Fruit fly (Drosophila melanogaster) whole organism, embryonic: ENCODE results near the gene CG17107.

Experiments
- ATbp ChIP-seq: fragments of 200-800 bp; sonication (Bioruptor generic); optimal IDR thresholded peaks from 2 replicates; lab custom pipeline; 2017; ENCODE audit warnings: missing biosample characterization, mild to moderate bottlenecking, missing genetic modification characterization, missing genetic modification reagents
- Abd-B ChIP-seq: fragments of 200-800 bp; sonication (Bioruptor generic); optimal IDR thresholded peaks from 2 replicates; lab custom pipeline; 2018; ENCODE audit warnings: missing biosample characterization, mild to moderate bottlenecking, missing genetic modification characterization, moderate library complexity
- Atf6 ChIP-seq: fragments of 200-800 bp; sonication (Bioruptor generic); IDR thresholded peaks from 2 replicates; pipeline ENCODE4 v1.3.6; 2022; ENCODE audit warnings: missing biosample characterization, missing genetic modification characterization
- BtbVII ChIP-seq: fragments of 200-800 bp; sonication (Bioruptor generic); optimal IDR thresholded peaks from 3 replicates; lab custom pipeline; 2017; ENCODE audit warnings: missing biosample characterization, mild to moderate bottlenecking, missing genetic modification characterization
- CG10209 ChIP-seq: fragments of 200-800 bp; sonication (Bioruptor generic); optimal IDR thresholded peaks from 3 replicates; lab custom pipeline; 2017; ENCODE audit warnings: missing biosample characterization, mild to moderate bottlenecking, missing genetic modification characterization, missing genetic modification reagents
- CG10543 ChIP-seq: fragments of 200-800 bp; sonication (Bioruptor generic); optimal IDR thresholded peaks from 3 replicates; lab custom pipeline; 2017; ENCODE audit warnings: missing biosample characterization, mild to moderate bottlenecking, missing genetic modification characterization, moderate library complexity
- CG11093 ChIP-seq: fragments of 200-800 bp; sonication (Bioruptor generic); IDR thresholded peaks from 3 replicates; pipeline ENCODE4 v1.3.6; 2022; ENCODE audit warnings: missing biosample characterization, missing genetic modification characterization
- CG13624 ChIP-seq: fragments of 200-800 bp; sonication (Bioruptor generic); optimal IDR thresholded peaks from 2 replicates; lab custom pipeline; 2016; ENCODE audit warnings: missing biosample characterization, missing genetic modification characterization
- CG15073 ChIP-seq: fragments of 200-800 bp; sonication (Bioruptor generic); optimal IDR thresholded peaks from 2 replicates; lab custom pipeline; 2016; ENCODE audit warnings: missing biosample characterization, missing genetic modification characterization
- CG18599 ChIP-seq: fragments of 200-800 bp; sonication (Bioruptor generic); optimal IDR thresholded peaks from 3 replicates; lab custom pipeline; 2017; ENCODE audit warnings: missing biosample characterization, missing genetic modification characterization, mild to moderate bottlenecking, moderate library complexity, missing genetic modification reagents
- CG2129 ChIP-seq: fragments of 200-800 bp; sonication (Bioruptor generic); IDR thresholded peaks from 2 replicates; pipeline ENCODE4 v1.3.6; 2022; ENCODE audit warnings: missing biosample characterization, missing genetic modification characterization; ENCODE audit not compliant: partially characterized antibody
- CG32772 ChIP-seq: fragments of 200-800 bp; sonication (Bioruptor generic); IDR thresholded peaks from 2 replicates; pipeline ENCODE4 v1.3.6; 2022; ENCODE audit warnings: missing biosample characterization, missing genetic modification characterization
- CG33213 ChIP-seq: fragments of 200-800 bp; sonication (Bioruptor generic); optimal IDR thresholded peaks from 3 replicates; lab custom pipeline; 2016; ENCODE audit warnings: missing biosample characterization, missing genetic modification characterization
- CG4404 ChIP-seq: fragments of 200-800 bp; sonication (Bioruptor generic); IDR thresholded peaks from 2 replicates; pipeline ENCODE4 v1.3.6; 2022; ENCODE audit warnings: missing biosample characterization, missing genetic modification characterization
- CG5180 ChIP-seq: fragments of 200-800 bp; sonication (Bioruptor generic); optimal IDR thresholded peaks from 3 replicates; lab custom pipeline; 2017; ENCODE audit warnings: missing biosample characterization, missing genetic modification characterization, mild to moderate bottlenecking, moderate library complexity, missing genetic modification reagents
- CG6254 ChIP-seq: fragments of 200-800 bp; sonication (Bioruptor generic); optimal IDR thresholded peaks from 3 replicates; lab custom pipeline; 2017; ENCODE audit warnings: mild to moderate bottlenecking, missing biosample characterization, missing genetic modification reagents, missing genetic modification characterization
- CG6791 ChIP-seq: fragments of 200-800 bp; sonication (Bioruptor generic); IDR thresholded peaks from 3 replicates; pipeline ENCODE4 v1.3.6; 2022; ENCODE audit warnings: missing biosample characterization, missing genetic modification characterization; ENCODE audit not compliant: partially characterized antibody
- CG8290 ChIP-seq, 3 experiments: fragments of 200-800 bp; sonication (Bioruptor generic); optimal IDR thresholded peaks; 2 replicates each; lab custom pipeline; 2016 to 2019; ENCODE audit warnings: missing biosample characterization in 3 of 3, missing genetic modification characterization in 3 of 3, mild to moderate bottlenecking in 2 of 3, moderate library complexity in 1 of 3
- CG8388 ChIP-seq: fragments of 200-800 bp; sonication (Bioruptor generic); optimal IDR thresholded peaks from 2 replicates; lab custom pipeline; 2019; ENCODE audit warnings: missing biosample characterization, mild to moderate bottlenecking, missing genetic modification characterization, moderate library complexity
- CHES-1-like ChIP-seq: fragments of 200-800 bp; sonication (Bioruptor generic); optimal IDR thresholded peaks from 2 replicates; lab custom pipeline; 2016; ENCODE audit warnings: missing biosample characterization, missing genetic modification characterization
- Dfd ChIP-seq, 2 experiments: fragments of >200 bp; optimal IDR thresholded peaks; 2 replicates each; lab custom pipeline; 2017; ENCODE audit warnings: missing biosample characterization in 2 of 2, missing genetic modification characterization in 2 of 2
- Dip3 ChIP-seq: fragments of 200-800 bp; sonication (Bioruptor generic); optimal IDR thresholded peaks from 3 replicates; lab custom pipeline; 2016; ENCODE audit warnings: missing biosample characterization, missing genetic modification characterization
- Dp ChIP-seq: fragments of 200-800 bp; sonication (Bioruptor generic); optimal IDR thresholded peaks from 2 replicates; lab custom pipeline; 2018; ENCODE audit warnings: missing biosample characterization, mild to moderate bottlenecking, missing genetic modification characterization, moderate library complexity
- Fer2 ChIP-seq: fragments of 200-800 bp; sonication (Bioruptor generic); optimal IDR thresholded peaks from 2 replicates; lab custom pipeline; 2018; ENCODE audit warnings: missing biosample characterization, mild to moderate bottlenecking, missing genetic modification characterization, moderate library complexity
- H15 ChIP-seq: fragments of 200-800 bp; sonication (Bioruptor generic); IDR thresholded peaks from 3 replicates; pipeline ENCODE4 v1.3.6; 2022; ENCODE audit warnings: missing biosample characterization, missing genetic modification characterization
- HLH3B ChIP-seq: fragments of 200-800 bp; sonication (Bioruptor generic); IDR thresholded peaks from 2 replicates; pipeline ENCODE4 v1.3.6; 2022; ENCODE audit warnings: missing biosample characterization, missing genetic modification characterization
- Hsf ChIP-seq: fragments of 200-800 bp; sonication (Bioruptor generic); optimal IDR thresholded peaks from 3 replicates; lab custom pipeline; 2016; ENCODE audit warnings: missing biosample characterization, missing genetic modification characterization
- Mes4 ChIP-seq: fragments of 200-800 bp; sonication (Bioruptor generic); optimal IDR thresholded peaks from 2 replicates; lab custom pipeline; 2016; ENCODE audit warnings: missing biosample characterization, missing genetic modification characterization
- Myb ChIP-seq: fragments of 200-800 bp; sonication (Bioruptor generic); optimal IDR thresholded peaks from 2 replicates; lab custom pipeline; 2016; ENCODE audit warnings: missing biosample characterization, missing genetic modification characterization
- amos ChIP-seq: fragments of 200-800 bp; sonication (Bioruptor generic); IDR thresholded peaks from 2 replicates; pipeline ENCODE4 v1.3.6; 2022; ENCODE audit warnings: missing biosample characterization, missing genetic modification characterization; ENCODE audit not compliant: partially characterized antibody
- ap ChIP-seq: fragments of 200-800 bp; sonication (Bioruptor generic); IDR thresholded peaks from 2 replicates; pipeline ENCODE4 v1.3.6; 2022; ENCODE audit warnings: missing biosample characterization, missing genetic modification characterization
- cad ChIP-seq: fragments of >200 bp; optimal IDR thresholded peaks from 2 replicates; lab custom pipeline; 2017; ENCODE audit warnings: missing biosample characterization, missing genetic modification characterization
- dmrt11E ChIP-seq: fragments of 200-800 bp; sonication (Bioruptor generic); optimal IDR thresholded peaks from 3 replicates; lab custom pipeline; 2018; ENCODE audit warnings: missing biosample characterization, mild to moderate bottlenecking, missing genetic modification characterization, moderate library complexity
- ems ChIP-seq: fragments of 200-800 bp; sonication (Bioruptor generic); optimal IDR thresholded peaks from 3 replicates; lab custom pipeline; 2016; ENCODE audit warnings: missing biosample characterization, missing genetic modification characterization
- eve ChIP-seq, 2 experiments: fragments of >200 bp; optimal IDR thresholded peaks; 2 replicates each; lab custom pipeline; 2017; ENCODE audit warnings: missing biosample characterization in 2 of 2, missing genetic modification characterization in 2 of 2
- fru ChIP-seq: fragments of >200 bp; optimal IDR thresholded peaks from 2 replicates; lab custom pipeline; 2017
- her ChIP-seq: fragments of 200-800 bp; sonication (Bioruptor generic); optimal IDR thresholded peaks from 2 replicates; lab custom pipeline; 2016; ENCODE audit warnings: missing biosample characterization, missing genetic modification characterization
- jumu ChIP-seq: fragments of 200-800 bp; sonication (Bioruptor generic); optimal IDR thresholded peaks from 3 replicates; lab custom pipeline; 2016; ENCODE audit warnings: missing biosample characterization, missing genetic modification characterization
- mam ChIP-seq: fragments of 200-800 bp; sonication (Bioruptor generic); optimal IDR thresholded peaks from 3 replicates; lab custom pipeline; 2016; ENCODE audit warnings: missing biosample characterization, missing genetic modification characterization
- mld ChIP-seq: fragments of 200-800 bp; sonication (Bioruptor generic); IDR thresholded peaks from 3 replicates; pipeline ENCODE4 v1.3.6; 2022; ENCODE audit warnings: missing biosample characterization, missing genetic modification characterization; ENCODE audit not compliant: partially characterized antibody
- otp ChIP-seq: fragments of 200-800 bp; sonication (Bioruptor generic); IDR thresholded peaks from 3 replicates; pipeline ENCODE4, ENCODE4 v1.3.6; 2022; ENCODE audit warnings: missing biosample characterization, missing genetic modification characterization
- p53 ChIP-seq: fragments of 200-800 bp; sonication (Bioruptor generic); optimal IDR thresholded peaks from 2 replicates; lab custom pipeline; 2016; ENCODE audit warnings: missing biosample characterization, missing genetic modification characterization
- sim ChIP-seq: fragments of 200-800 bp; sonication (Bioruptor generic); IDR thresholded peaks from 2 replicates; pipeline ENCODE4 v1.3.6; 2022; ENCODE audit warnings: missing biosample characterization, missing genetic modification characterization
- slbo ChIP-seq: fragments of 200-800 bp; sonication (Bioruptor generic); IDR thresholded peaks from 2 replicates; pipeline ENCODE4 v1.3.6; 2022; ENCODE audit warnings: missing biosample characterization, missing genetic modification characterization
- tio ChIP-seq: fragments of 200-800 bp; sonication (Bioruptor generic); optimal IDR thresholded peaks from 2 replicates; lab custom pipeline; 2017; ENCODE audit warnings: missing biosample characterization, missing genetic modification characterization, inconsistent platforms
- toy ChIP-seq: fragments of 200-800 bp; sonication (Bioruptor generic); IDR thresholded peaks from 2 replicates; pipeline ENCODE4 v1.3.6; 2022; ENCODE audit warnings: missing biosample characterization, missing genetic modification characterization
- tup ChIP-seq: fragments of 200-800 bp; sonication (Bioruptor generic); optimal IDR thresholded peaks from 2 replicates; lab custom pipeline; 2016; ENCODE audit warnings: missing biosample characterization, mild to moderate bottlenecking, missing genetic modification characterization, moderate library complexity
- wor ChIP-seq: fragments of 200-800 bp; sonication (Bioruptor generic); IDR thresholded peaks from 2 replicates; pipeline ENCODE4 v1.3.6; 2022; ENCODE audit warnings: missing biosample characterization, missing genetic modification characterization
- zen2 ChIP-seq: fragments of 200-800 bp; sonication (Bioruptor generic); IDR thresholded peaks from 3 replicates; pipeline ENCODE4 v1.3.6; 2022; ENCODE audit warnings: missing biosample characterization, missing genetic modification characterization; ENCODE audit not compliant: partially characterized antibody
- zf30C ChIP-seq: fragments of 200-800 bp; sonication (Bioruptor generic); optimal IDR thresholded peaks from 3 replicates; lab custom pipeline; 2018; ENCODE audit warnings: missing biosample characterization, mild to moderate bottlenecking, missing genetic modification characterization

Gene CG17107

DNA sequence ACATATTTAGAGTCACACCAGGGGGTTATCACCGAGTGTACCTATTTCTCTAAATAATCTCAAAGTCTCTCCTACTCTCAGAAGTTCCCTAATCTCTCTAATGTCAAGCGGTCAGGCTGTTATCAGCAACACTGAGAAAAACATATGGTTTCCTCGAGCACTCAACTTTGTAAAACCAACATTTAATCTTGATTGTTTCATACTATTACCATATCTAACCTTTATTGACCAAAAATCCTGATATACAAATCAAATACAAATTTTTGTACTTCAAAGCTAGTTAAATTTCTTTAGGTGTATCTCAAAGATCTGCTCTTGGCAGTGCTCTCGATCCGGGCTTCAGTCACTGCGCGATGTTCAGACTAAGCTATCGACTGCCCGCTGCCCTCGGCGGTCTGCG, 21.6 kb downstream of the CG17107 start, which contains the start of gene CG6415 (continued):
- TF ChIP-seq CG6791, result no peak
- peak; percentile 70 for TF ChIP-seq CG13624 (GFP tag; lab: Kevin White, UChicago)
- TF ChIP-seq jumu (GFP tag; lab: Kevin White, UChicago), result peak; percentile 46
- no peak for TF ChIP-seq CG2129 (GFP tag; lab: Robert Waterston, UW)
- peak; percentile 86 for TF ChIP-seq slbo
- TF ChIP-seq cad, result no peak
- peak; percentile 77 for TF ChIP-seq Atf6 (GFP tag; lab: Robert Waterston, UW)
- peak; percentile 36 for TF ChIP-seq tio (GFP tag; lab: Kevin White, UChicago)
- TF ChIP-seq CG32772, result peak; percentile 72
- TF ChIP-seq Abd-B (GFP tag; lab: Kevin White, UChicago), result peak; percentile 48
- TF ChIP-seq ap, result 0 out of 2 replicates have a peak, but pooled peaks have one; percentile 45
- TF ChIP-seq H15 (GFP tag; lab: Robert Waterston, UW), result peak; percentile 72; the same call in 2 of the 3 replicates
- TF ChIP-seq CG8388 (GFP tag; lab: Kevin White, UChicago), result peak; percentile 72
- peak; percentile 54 for TF ChIP-seq Mes4 (GFP tag; lab: Kevin White, UChicago)
- TF ChIP-seq mam (GFP tag; lab: Kevin White, UChicago), result peak; percentile 81
- TF ChIP-seq CG15073, result no peak
- no peak for TF ChIP-seq eve (GFP tag; optimal IDR thresholded peaks at IDR 0.05; lab: Kevin White, UChicago)
- peak; percentile 76; the same call in 2 of the 3 replicates for TF ChIP-seq otp (GFP tag; lab: Robert Waterston, UW)
- peak; percentile 71 for TF ChIP-seq ATbp (GFP tag; lab: Kevin White, UChicago)
- peak; percentile 73 for TF ChIP-seq Hsf
- TF ChIP-seq mld, result no peak
- TF ChIP-seq CG6254 (GFP tag; lab: Kevin White, UChicago), result peak; percentile 20
- peak; percentile 66 for TF ChIP-seq zf30C (GFP tag; lab: Kevin White, UChicago)
- no peak for TF ChIP-seq amos (GFP tag; lab: Robert Waterston, UW)
- TF ChIP-seq HLH3B, result peak; percentile 70; the same call in 1 of the 2 replicates
- TF ChIP-seq CG10543, result peak; percentile 51
- no peak for TF ChIP-seq p53 (GFP tag; lab: Kevin White, UChicago)
- peak; percentile 43; the same call in 1 of the 2 replicates for TF ChIP-seq sim (GFP tag; lab: Robert Waterston, UW)
- TF ChIP-seq CG18599 (GFP tag; lab: Kevin White, UChicago), result peak; percentile 85
- TF ChIP-seq wor (GFP tag; lab: Robert Waterston, UW), result 0 out of 2 replicates have a peak, but pooled peaks have one; percentile 30
- peak; percentile 14 for TF ChIP-seq CHES-1-like (GFP tag; lab: Kevin White, UChicago)
- TF ChIP-seq ems, result peak; percentile 68
- no peak for TF ChIP-seq Dfd (GFP tag; optimal IDR thresholded peaks at IDR 0.05; lab: Kevin White, UChicago)
- peak; percentile 36 for TF ChIP-seq tup (GFP tag; lab: Kevin White, UChicago)
- peak; percentile 73 for TF ChIP-seq BtbVII
- TF ChIP-seq fru, result no peak
- peak; percentile 57 for TF ChIP-seq Fer2 (tag; lab: Kevin White, UChicago)
- peak; percentile 44 for TF ChIP-seq CG33213 (GFP tag; lab: Kevin White, UChicago)
- TF ChIP-seq CG11093, result peak; percentile 49; the same call in 1 of the 3 replicates
- peak; percentile 63 for TF ChIP-seq Dip3 (GFP tag; lab: Kevin White, UChicago)
- peak; percentile 76 for TF ChIP-seq her (GFP tag; lab: Kevin White, UChicago)
- no peak for TF ChIP-seq zen2 (GFP tag; lab: Robert Waterston, UW)
- peak; percentile 66 for TF ChIP-seq CG4404
- no peak for TF ChIP-seq Dp
- peak; percentile 80 for TF ChIP-seq dmrt11E (tag; lab: Kevin White, UChicago)
- peak; percentile 45 for TF ChIP-seq Myb (GFP tag; lab: Kevin White, UChicago)
- TF ChIP-seq toy, result 0 out of 2 replicates have a peak, but pooled peaks have one; percentile 30
- TF ChIP-seq CG10209 (GFP tag; lab: Kevin White, UChicago), result peak; percentile 66
- peak; percentile 46 for TF ChIP-seq CG5180
- no peak for TF ChIP-seq CG8290 (GFP tag; optimal IDR thresholded peaks at IDR 0.05; lab: Kevin White, UChicago)
- TF ChIP-seq CG8290 (tag; optimal IDR thresholded peaks at IDR 0.05; lab: Kevin White, UChicago), result peak in 1 of 2 experiments; percentile 80
